Fruit fly (Drosophila melanogaster) whole organism, embryonic: Measurements from ENCODE around the gene Mfe2.
A peak's percentile ranks its signal among the peaks of the same experiment; 100 is the strongest.

ENCODE experiments used
- Abd-B ChIP-seq: fragments of 200-800 bp; sonication (Bioruptor generic); optimal IDR thresholded peaks from 2 replicates; lab custom pipeline; 2018; ENCODE audit warnings: missing biosample characterization, mild to moderate bottlenecking, missing genetic modification characterization, moderate library complexity
- Ada2b ChIP-seq: fragments of 200-800 bp; sonication (Bioruptor generic); IDR thresholded peaks from 2 replicates; pipeline ENCODE4 v1.3.6; 2022; ENCODE audit warnings: missing biosample characterization, missing genetic modification characterization
- Awh ChIP-seq: fragments of 200-800 bp; sonication (Bioruptor generic); IDR thresholded peaks from 2 replicates; pipeline ENCODE4, ENCODE4 v1.3.6; 2022; ENCODE audit warnings: missing biosample characterization, missing genetic modification characterization
- CG10274 ChIP-seq: fragments of 200-800 bp; sonication (Bioruptor generic); optimal IDR thresholded peaks from 3 replicates; lab custom pipeline; 2017; ENCODE audit warnings: missing biosample characterization, mild to moderate bottlenecking, missing genetic modification characterization
- CG10321 ChIP-seq: fragments of 200-800 bp; sonication (Bioruptor generic); IDR thresholded peaks from 2 replicates; pipeline ENCODE4 v1.3.6; 2022; ENCODE audit warnings: missing biosample characterization, missing genetic modification characterization
- CG11085 ChIP-seq: fragments of 200-800 bp; sonication (Bioruptor generic); IDR thresholded peaks from 2 replicates; pipeline ENCODE4 v1.3.6; 2022; ENCODE audit warnings: missing biosample characterization, missing genetic modification characterization
- CG12659 ChIP-seq: fragments of 200-800 bp; sonication (Bioruptor generic); optimal IDR thresholded peaks from 3 replicates; lab custom pipeline; 2017; ENCODE audit warnings: mild to moderate bottlenecking, missing biosample characterization, missing genetic modification reagents, missing genetic modification characterization
- CG12744 ChIP-seq: fragments of 200-800 bp; sonication (Bioruptor generic); optimal IDR thresholded peaks from 2 replicates; lab custom pipeline; 2016; ENCODE audit warnings: missing biosample characterization, missing genetic modification characterization
- CG12769 ChIP-seq: fragments of 200-800 bp; sonication (Bioruptor generic); optimal IDR thresholded peaks from 2 replicates; lab custom pipeline; 2019; ENCODE audit warnings: missing biosample characterization, mild to moderate bottlenecking, missing genetic modification characterization, moderate library complexity
- CG13296 ChIP-seq: fragments of 200-800 bp; sonication (Bioruptor generic); optimal IDR thresholded peaks from 3 replicates; lab custom pipeline; 2018; ENCODE audit warnings: missing biosample characterization, mild to moderate bottlenecking, missing genetic modification characterization
- CG13894 ChIP-seq: fragments of 200-800 bp; sonication (Bioruptor generic); optimal IDR thresholded peaks from 3 replicates; lab custom pipeline; 2018; ENCODE audit warnings: missing biosample characterization, mild to moderate bottlenecking, missing genetic modification characterization, moderate library complexity
- CG15073 ChIP-seq: fragments of 200-800 bp; sonication (Bioruptor generic); optimal IDR thresholded peaks from 2 replicates; lab custom pipeline; 2016; ENCODE audit warnings: missing biosample characterization, missing genetic modification characterization
- CG1603 ChIP-seq: fragments of 200-800 bp; sonication (Bioruptor generic); optimal IDR thresholded peaks from 2 replicates; lab custom pipeline; 2019; ENCODE audit warnings: missing biosample characterization, mild to moderate bottlenecking, missing genetic modification characterization, moderate library complexity
- CG17568 ChIP-seq: fragments of 200-800 bp; sonication (Bioruptor generic); optimal IDR thresholded peaks from 2 replicates; lab custom pipeline; 2018; ENCODE audit warnings: missing biosample characterization, mild to moderate bottlenecking, missing genetic modification characterization, moderate library complexity
- CG33213 ChIP-seq: fragments of 200-800 bp; sonication (Bioruptor generic); optimal IDR thresholded peaks from 3 replicates; lab custom pipeline; 2016; ENCODE audit warnings: missing biosample characterization, missing genetic modification characterization
- CG3838 ChIP-seq: fragments of 200-800 bp; sonication (Bioruptor generic); optimal IDR thresholded peaks from 3 replicates; lab custom pipeline; 2016; ENCODE audit warnings: missing biosample characterization, missing genetic modification characterization
- CG3847 ChIP-seq: fragments of 200-800 bp; sonication (Bioruptor generic); IDR thresholded peaks from 2 replicates; pipeline ENCODE4 v1.3.6; 2022; ENCODE audit warnings: missing biosample characterization, missing genetic modification characterization
- CG4282 ChIP-seq: fragments of 200-800 bp; sonication (Bioruptor generic); optimal IDR thresholded peaks from 2 replicates; lab custom pipeline; 2016; ENCODE audit warnings: missing biosample characterization, missing genetic modification characterization
- CG4820 ChIP-seq: fragments of 200-800 bp; sonication (Bioruptor generic); optimal IDR thresholded peaks from 3 replicates; lab custom pipeline; 2016; ENCODE audit warnings: missing biosample characterization, missing genetic modification characterization
- CG7357 ChIP-seq: fragments of 200-800 bp; sonication (Bioruptor generic); IDR thresholded peaks from 3 replicates; pipeline ENCODE4 v1.3.6; 2022; ENCODE audit warnings: missing biosample characterization, missing genetic modification characterization
- CG9215 ChIP-seq: fragments of 200-800 bp; sonication (Bioruptor generic); IDR thresholded peaks from 2 replicates; pipeline ENCODE4 v1.3.6; 2022; ENCODE audit warnings: missing biosample characterization, missing genetic modification characterization
- CG9727 ChIP-seq: fragments of 200-800 bp; sonication (Bioruptor generic); optimal IDR thresholded peaks from 3 replicates; lab custom pipeline; 2017; ENCODE audit warnings: missing biosample characterization, mild to moderate bottlenecking, missing genetic modification characterization
- CG9797 ChIP-seq: fragments of 200-800 bp; sonication (Bioruptor generic); optimal IDR thresholded peaks from 3 replicates; lab custom pipeline; 2018; ENCODE audit warnings: missing biosample characterization, mild to moderate bottlenecking, missing genetic modification characterization
- Dad ChIP-seq: fragments of 200-800 bp; sonication (Bioruptor generic); optimal IDR thresholded peaks from 3 replicates; lab custom pipeline; 2016; ENCODE audit warnings: missing biosample characterization, missing genetic modification characterization
- Deaf1 ChIP-seq: fragments of 200-800 bp; optimal IDR thresholded peaks from 3 replicates; lab custom pipeline; 2019; ENCODE audit warnings: missing biosample characterization, mild to moderate bottlenecking, missing genetic modification characterization, moderate library complexity
- Dek ChIP-seq: fragments of 200-800 bp; sonication (Bioruptor generic); optimal IDR thresholded peaks from 3 replicates; lab custom pipeline; 2019; ENCODE audit warnings: missing biosample characterization, mild to moderate bottlenecking, missing genetic modification characterization, moderate library complexity
- Doc3 ChIP-seq: fragments of 200-800 bp; sonication (Bioruptor generic); IDR thresholded peaks from 3 replicates; pipeline ENCODE4 v1.3.6; 2022; ENCODE audit warnings: missing biosample characterization, missing genetic modification characterization; ENCODE audit not compliant: partially characterized antibody
- Dref ChIP-seq: fragments of 200-800 bp; sonication (Bioruptor generic); IDR thresholded peaks from 2 replicates; pipeline ENCODE4 v1.3.6; 2022; ENCODE audit warnings: missing biosample characterization, missing genetic modification characterization
- ERR ChIP-seq: fragments of 200-800 bp; sonication (Bioruptor generic); optimal IDR thresholded peaks from 2 replicates; lab custom pipeline; 2016; ENCODE audit warnings: missing biosample characterization, missing genetic modification characterization
- Ets65A ChIP-seq: fragments of 200-800 bp; sonication (Bioruptor generic); peaks from one replicate; lab custom pipeline; 2016; ENCODE audit warnings: missing biosample characterization, missing genetic modification characterization
- GATAe ChIP-seq: fragments of 200-800 bp; sonication (Bioruptor generic); conservative IDR thresholded peaks from 2 replicates; pipeline ENCODE4 v1.3.6; 2022; ENCODE audit warnings: missing biosample characterization, missing genetic modification characterization
- Gug ChIP-seq: fragments of 200-800 bp; sonication (Bioruptor generic); IDR thresholded peaks from 4 replicates; pipeline ENCODE4 v1.3.6; 2022; ENCODE audit warnings: missing biosample characterization, missing genetic modification characterization
- H15 ChIP-seq: fragments of 200-800 bp; sonication (Bioruptor generic); IDR thresholded peaks from 3 replicates; pipeline ENCODE4 v1.3.6; 2022; ENCODE audit warnings: missing biosample characterization, missing genetic modification characterization
- HLHmδ ChIP-seq: fragments of 200-800 bp; sonication (Bioruptor generic); optimal IDR thresholded peaks from 2 replicates; lab custom pipeline; 2018; ENCODE audit warnings: missing biosample characterization, mild to moderate bottlenecking, missing genetic modification characterization, moderate library complexity
- Max ChIP-seq: fragments of 200-800 bp; sonication (Bioruptor generic); optimal IDR thresholded peaks from 2 replicates; lab custom pipeline; 2016; ENCODE audit warnings: missing biosample characterization, mild to moderate bottlenecking, missing genetic modification characterization
- ab ChIP-seq: fragments of 200-800 bp; sonication (Bioruptor generic); optimal IDR thresholded peaks from 2 replicates; lab custom pipeline; 2016; ENCODE audit warnings: missing biosample characterization, missing genetic modification characterization
- ash1 ChIP-seq: fragments of 200-800 bp; sonication (Bioruptor generic); optimal IDR thresholded peaks from 2 replicates; lab custom pipeline; 2018; ENCODE audit warnings: missing biosample characterization, mild to moderate bottlenecking, missing genetic modification characterization
- bowl ChIP-seq: fragments of 200-800 bp; sonication (Bioruptor generic); IDR thresholded peaks from 2 replicates; pipeline ENCODE4 v1.3.6; 2022; ENCODE audit warnings: missing biosample characterization, missing genetic modification characterization
- br ChIP-seq: fragments of >200 bp; optimal IDR thresholded peaks from 2 replicates; lab custom pipeline; 2017
- corto ChIP-seq: fragments of 200-800 bp; sonication (Bioruptor generic); optimal IDR thresholded peaks from 2 replicates; lab custom pipeline; 2016; ENCODE audit warnings: missing biosample characterization, mild to moderate bottlenecking, missing genetic modification characterization, moderate library complexity
- eve ChIP-seq, 2 experiments: fragments of >200 bp; optimal IDR thresholded peaks; 2 replicates each; lab custom pipeline; 2017; ENCODE audit warnings: missing biosample characterization in 2 of 2, missing genetic modification characterization in 2 of 2
- exex ChIP-seq: fragments of 200-800 bp; sonication (Bioruptor generic); optimal IDR thresholded peaks from 4 replicates; lab custom pipeline; 2018; ENCODE audit warnings: missing biosample characterization, mild to moderate bottlenecking, missing genetic modification characterization, moderate library complexity
- gsb ChIP-seq: fragments of 200-800 bp; sonication (Bioruptor generic); IDR thresholded peaks from 2 replicates; pipeline ENCODE4 v1.3.6; 2022; ENCODE audit warnings: missing biosample characterization, missing genetic modification characterization
- inv ChIP-seq: fragments of 200-800 bp; sonication (Bioruptor generic); IDR thresholded peaks from 2 replicates; pipeline ENCODE4 v1.3.6; 2022; ENCODE audit warnings: missing biosample characterization, missing genetic modification characterization; ENCODE audit not compliant: partially characterized antibody
- jigr1 ChIP-seq: fragments of 200-800 bp; sonication (Bioruptor generic); IDR thresholded peaks from 3 replicates; pipeline ENCODE4 v1.3.6; 2022; ENCODE audit warnings: missing biosample characterization, missing genetic modification characterization
- nerfin-1 ChIP-seq: fragments of 200-800 bp; sonication (Bioruptor generic); optimal IDR thresholded peaks from 3 replicates; lab custom pipeline; 2019; ENCODE audit warnings: missing biosample characterization, mild to moderate bottlenecking, missing genetic modification characterization, moderate library complexity
- pnt ChIP-seq: fragments of 200-800 bp; sonication (Bioruptor generic); optimal IDR thresholded peaks from 3 replicates; lab custom pipeline; 2016; ENCODE audit warnings: missing biosample characterization, missing genetic modification characterization
- psq ChIP-seq: fragments of 200-800 bp; sonication (Bioruptor generic); optimal IDR thresholded peaks from 2 replicates; lab custom pipeline; 2017; ENCODE audit warnings: missing biosample characterization, missing genetic modification characterization
- rib ChIP-seq: fragments of 200-800 bp; sonication (Bioruptor generic); IDR thresholded peaks from 2 replicates; pipeline ENCODE4 v1.3.6; 2022; ENCODE audit warnings: missing biosample characterization, missing genetic modification characterization
- shn ChIP-seq: fragments of 200-800 bp; sonication (Bioruptor generic); optimal IDR thresholded peaks from 3 replicates; lab custom pipeline; 2016; ENCODE audit warnings: missing biosample characterization, missing genetic modification characterization
- slbo ChIP-seq: fragments of 200-800 bp; sonication (Bioruptor generic); IDR thresholded peaks from 2 replicates; pipeline ENCODE4 v1.3.6; 2022; ENCODE audit warnings: missing biosample characterization, missing genetic modification characterization
- vvl ChIP-seq: fragments of 200-800 bp; sonication (Bioruptor generic); IDR thresholded peaks from 2 replicates; pipeline ENCODE4 v1.3.6; 2022; ENCODE audit warnings: missing biosample characterization, missing genetic modification characterization
- zfh1 ChIP-seq: fragments of 200-800 bp; sonication (Bioruptor generic); IDR thresholded peaks from 3 replicates; pipeline ENCODE4 v1.3.6; 2022; ENCODE audit warnings: missing biosample characterization, missing genetic modification characterization

Gene Mfe2

DNA sequence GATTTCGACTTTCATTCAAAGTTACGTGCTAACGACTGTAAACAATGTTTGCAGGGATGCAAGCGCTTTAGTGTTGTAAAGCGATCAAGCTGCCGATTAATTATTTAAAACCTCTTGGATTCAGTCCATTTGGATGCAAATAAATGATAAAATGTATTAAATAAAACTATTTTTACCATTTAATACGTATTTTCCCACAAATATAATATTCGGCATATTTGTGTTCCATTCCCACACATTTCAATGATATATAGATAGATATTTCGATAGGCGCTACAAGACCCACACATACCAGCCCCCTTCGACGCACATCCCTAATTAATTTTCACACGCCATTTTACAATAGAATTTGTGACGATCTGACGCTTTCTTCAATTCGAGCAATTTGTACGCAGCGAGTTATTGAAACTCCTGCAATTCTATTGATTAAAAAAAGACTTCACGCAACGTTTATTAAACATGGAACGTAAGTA is 17.8 kb downstream of the Mfe2 start, which contains the start of the genes CG32576 and caz (continued):
- TF ChIP-seq CG13296 (no peak), CG10274 (no peak), CG4282 (no peak), CG7357 (GFP tag; lab: Robert Waterston, UW) (no peak), Dref (GFP tag; lab: Robert Waterston, UW) (peak; percentile 64), psq (GFP tag; lab: Kevin White, UChicago) (no peak), Ada2b (GFP tag; lab: Robert Waterston, UW) (no peak), CG33213 (no peak), bowl (GFP tag; lab: Robert Waterston, UW) (no peak), pnt (no peak), CG1603 (tag; lab: Kevin White, UChicago) (peak; percentile 23), gsb (no peak), Awh (GFP tag; lab: Robert Waterston, UW) (no peak), zfh1 (GFP tag; lab: Robert Waterston, UW) (no peak), ERR (GFP tag; lab: Kevin White, UChicago) (no peak), Abd-B (GFP tag; lab: Kevin White, UChicago) (no peak), CG3847 (GFP tag; lab: Robert Waterston, UW) (peak; percentile 60), CG9727 (GFP tag; lab: Kevin White, UChicago) (peak; percentile 26), Doc3 (GFP tag; lab: Robert Waterston, UW) (peak; percentile 66; the same call in 2 of the 3 replicates), rib (GFP tag; lab: Robert Waterston, UW) (no peak), CG3838 (GFP tag; lab: Kevin White, UChicago) (no peak), corto (GFP tag; lab: Kevin White, UChicago) (no peak), shn (GFP tag; lab: Kevin White, UChicago) (no peak), CG9215 (GFP tag; lab: Robert Waterston, UW) (no peak), CG4820 (peak; percentile 18), inv (GFP tag; lab: Robert Waterston, UW) (peak; percentile 67; the same call in 1 of the 2 replicates), CG10321 (no peak), Ets65A (GFP tag; lab: Kevin White, UChicago) (peak; percentile 58), CG13894 (no peak), CG12769 (tag; lab: Kevin White, UChicago) (no peak), CG9797 (peak; percentile 23), nerfin-1 (peak; percentile 35), Deaf1 (tag; lab: Kevin White, UChicago) (peak; percentile 12), HLHmδ (GFP tag; lab: Kevin White, UChicago) (no peak), Max (GFP tag; lab: Kevin White, UChicago) (peak; percentile 49), Dad (GFP tag; lab: Kevin White, UChicago) (no peak), CG12659 (GFP tag; lab: Kevin White, UChicago) (peak; percentile 83), slbo (GFP tag; lab: Robert Waterston, UW) (peak; percentile 24; the same call in 1 of the 2 replicates), exex (peak; percentile 61), eve (GFP tag; optimal IDR thresholded peaks at IDR 0.05; lab: Kevin White, UChicago) (peak in 1 of 2 experiments; percentile 82), GATAe (GFP tag; lab: Robert Waterston, UW) (no peak), ab (GFP tag; lab: Kevin White, UChicago) (no peak), CG11085 (no peak), jigr1 (no peak), Dek (no peak), ash1 (GFP tag; lab: Kevin White, UChicago) (no peak), CG15073 (GFP tag; lab: Kevin White, UChicago) (no peak), CG17568 (GFP tag; lab: Kevin White, UChicago) (peak; percentile 27), CG12744 (GFP tag; lab: Kevin White, UChicago) (no peak), br (lab: Kevin White, UChicago) (no peak), vvl (GFP tag; lab: Robert Waterston, UW) (no peak), Gug (GFP tag; lab: Robert Waterston, UW) (no peak), H15 (GFP tag; lab: Robert Waterston, UW) (no peak)
